Fruit fly (Drosophila melanogaster) whole organism, prepupa: Measurements from ENCODE around the gene PGRP-SB1.

Experiments
- Blimp-1 ChIP-seq: fragments of 200-800 bp; sonication (Bioruptor generic); optimal IDR thresholded peaks from 3 replicates; lab custom pipeline; 2017; ENCODE audit warnings: missing biosample characterization, missing genetic modification characterization, mild to moderate bottlenecking, moderate library complexity, missing genetic modification reagents
- CG10631 ChIP-seq: fragments of 200-800 bp; sonication (Bioruptor generic); optimal IDR thresholded peaks from 2 replicates; lab custom pipeline; 2016; ENCODE audit warnings: missing biosample characterization, missing genetic modification characterization
- CG11294 ChIP-seq: fragments of 200-800 bp; sonication (Bioruptor generic); IDR thresholded peaks from 2 replicates; pipeline ENCODE4 v1.3.6; 2022; ENCODE audit warnings: missing biosample characterization, missing genetic modification characterization
- CG11902 ChIP-seq: fragments of 200-800 bp; sonication (Bioruptor generic); optimal IDR thresholded peaks from 3 replicates; lab custom pipeline; 2016; ENCODE audit warnings: missing biosample characterization, missing genetic modification characterization
- CG15336 ChIP-seq: fragments of 200-800 bp; sonication (Bioruptor generic); IDR thresholded peaks from 2 replicates; pipeline ENCODE4 v1.3.6; 2022; ENCODE audit warnings: missing biosample characterization, missing genetic modification characterization
- CG1621 ChIP-seq: fragments of 200-800 bp; sonication (Bioruptor generic); optimal IDR thresholded peaks from 3 replicates; lab custom pipeline; 2018; ENCODE audit warnings: missing biosample characterization, mild to moderate bottlenecking, missing genetic modification characterization
- CG16779 ChIP-seq: fragments of 200-800 bp; sonication (Bioruptor generic); optimal IDR thresholded peaks from 3 replicates; lab custom pipeline; 2017; ENCODE audit warnings: missing biosample characterization, mild to moderate bottlenecking, missing genetic modification characterization
- CG31627 ChIP-seq: fragments of 200-800 bp; sonication (Bioruptor generic); optimal IDR thresholded peaks from 3 replicates; lab custom pipeline; 2016; ENCODE audit warnings: missing biosample characterization, missing genetic modification characterization
- CG32006 ChIP-seq: fragments of 200-800 bp; sonication (Bioruptor generic); optimal IDR thresholded peaks from 3 replicates; lab custom pipeline; 2017; ENCODE audit warnings: missing biosample characterization, mild to moderate bottlenecking, missing genetic modification characterization
- CG34406 ChIP-seq: fragments of 200-800 bp; sonication (Bioruptor generic); optimal IDR thresholded peaks from 3 replicates; lab custom pipeline; 2016; ENCODE audit warnings: missing biosample characterization, missing genetic modification characterization
- CG4318 ChIP-seq: fragments of 200-800 bp; sonication (Bioruptor generic); optimal IDR thresholded peaks from 3 replicates; lab custom pipeline; 2017; ENCODE audit warnings: missing biosample characterization, mild to moderate bottlenecking, missing genetic modification characterization
- CG6276 ChIP-seq: fragments of 200-800 bp; sonication (Bioruptor generic); optimal IDR thresholded peaks from 2 replicates; lab custom pipeline; 2017; ENCODE audit warnings: missing biosample characterization, mild to moderate bottlenecking, missing genetic modification characterization
- CG6792 ChIP-seq: fragments of 200-800 bp; sonication (Bioruptor generic); optimal IDR thresholded peaks from 3 replicates; lab custom pipeline; 2016; ENCODE audit warnings: missing biosample characterization, missing genetic modification characterization
- CG6808 ChIP-seq: fragments of 200-800 bp; sonication (Bioruptor generic); optimal IDR thresholded peaks from 3 replicates; lab custom pipeline; 2017; ENCODE audit warnings: missing biosample characterization, missing genetic modification characterization, mild to moderate bottlenecking, moderate library complexity, missing genetic modification reagents
- CG6854 ChIP-seq: fragments of 200-800 bp; sonication (Bioruptor generic); optimal IDR thresholded peaks from 2 replicates; lab custom pipeline; 2017; ENCODE audit warnings: missing biosample characterization, mild to moderate bottlenecking, missing genetic modification characterization
- CG7368 ChIP-seq: fragments of 200-800 bp; sonication (Bioruptor generic); optimal IDR thresholded peaks from 3 replicates; lab custom pipeline; 2016; ENCODE audit warnings: missing biosample characterization, missing genetic modification characterization
- CG8119 ChIP-seq: fragments of 200-800 bp; sonication (Bioruptor generic); IDR thresholded peaks from 3 replicates; pipeline ENCODE4 v1.3.6; 2022; ENCODE audit warnings: missing biosample characterization, missing genetic modification characterization
- CG8632 ChIP-seq: fragments of 200-800 bp; sonication (Bioruptor generic); optimal IDR thresholded peaks from 3 replicates; lab custom pipeline; 2016; ENCODE audit warnings: missing biosample characterization, missing genetic modification characterization
- CG9139 ChIP-seq: fragments of 200-800 bp; sonication (Bioruptor generic); optimal IDR thresholded peaks from 3 replicates; lab custom pipeline; 2017; ENCODE audit warnings: missing biosample characterization, mild to moderate bottlenecking, missing genetic modification characterization
- Eip75B ChIP-seq: fragments of 200-800 bp; sonication (Bioruptor generic); optimal IDR thresholded peaks from 3 replicates; lab custom pipeline; 2016; ENCODE audit warnings: missing biosample characterization, missing genetic modification characterization
- Eip78C ChIP-seq: fragments of 200-800 bp; sonication (Bioruptor generic); peaks from one replicate; lab custom pipeline; 2016; ENCODE audit warnings: missing biosample characterization, missing genetic modification characterization
- Eip93F ChIP-seq: fragments of 200-800 bp; sonication (Bioruptor generic); optimal IDR thresholded peaks from 2 replicates; lab custom pipeline; 2016; ENCODE audit warnings: missing biosample characterization, mild to moderate bottlenecking, missing genetic modification characterization
- Hr38 ChIP-seq: sonication (Bioruptor generic); optimal IDR thresholded peaks from 2 replicates; lab custom pipeline; 2016; ENCODE audit warnings: missing biosample characterization, missing genetic modification characterization
- Hr39 ChIP-seq: fragments of 200-800 bp; sonication (Bioruptor generic); optimal IDR thresholded peaks from 2 replicates; lab custom pipeline; 2016; ENCODE audit warnings: missing biosample characterization, missing genetic modification characterization
- Hr4 ChIP-seq: fragments of 200-800 bp; sonication (Bioruptor generic); optimal IDR thresholded peaks from 3 replicates; lab custom pipeline; 2016; ENCODE audit warnings: missing biosample characterization, missing genetic modification characterization
- Lpt ChIP-seq: fragments of 200-800 bp; sonication (Bioruptor generic); optimal IDR thresholded peaks from 3 replicates; lab custom pipeline; 2016; ENCODE audit warnings: missing biosample characterization, missing genetic modification characterization
- OdsH ChIP-seq: fragments of 200-800 bp; sonication (Bioruptor generic); optimal IDR thresholded peaks from 3 replicates; lab custom pipeline; 2016; ENCODE audit warnings: missing biosample characterization, missing genetic modification characterization
- Smox ChIP-seq: fragments of 200-800 bp; sonication (Bioruptor generic); optimal IDR thresholded peaks from 3 replicates; lab custom pipeline; 2016; ENCODE audit warnings: missing biosample characterization, missing genetic modification characterization
- Sox14 ChIP-seq: fragments of 200-800 bp; sonication (Bioruptor generic); optimal IDR thresholded peaks from 3 replicates; lab custom pipeline; 2016; ENCODE audit warnings: missing biosample characterization, missing genetic modification characterization
- Sox15 ChIP-seq: fragments of 200-800 bp; sonication (Bioruptor generic); optimal IDR thresholded peaks from 3 replicates; lab custom pipeline; 2016; ENCODE audit warnings: missing biosample characterization, missing genetic modification characterization
- achi ChIP-seq: fragments of 200-800 bp; sonication (Bioruptor generic); optimal IDR thresholded peaks from 3 replicates; lab custom pipeline; 2016; ENCODE audit warnings: missing biosample characterization, missing genetic modification characterization
- acj6 ChIP-seq: fragments of 200-800 bp; sonication (Bioruptor generic); optimal IDR thresholded peaks from 3 replicates; lab custom pipeline; 2016; ENCODE audit warnings: missing biosample characterization, missing genetic modification characterization
- cyc ChIP-seq: fragments of 200-800 bp; sonication (Bioruptor generic); optimal IDR thresholded peaks from 3 replicates; lab custom pipeline; 2016; ENCODE audit warnings: missing biosample characterization, missing genetic modification characterization
- eg ChIP-seq: fragments of 200-800 bp; sonication (Bioruptor generic); IDR thresholded peaks from 3 replicates; pipeline ENCODE4 v1.3.6; 2022; ENCODE audit warnings: missing biosample characterization, missing genetic modification characterization
- esn ChIP-seq: fragments of 200-800 bp; sonication (Bioruptor generic); optimal IDR thresholded peaks from 2 replicates; lab custom pipeline; 2016; ENCODE audit warnings: missing biosample characterization, mild to moderate bottlenecking, missing genetic modification characterization, moderate library complexity
- fd59A ChIP-seq: fragments of 200-800 bp; sonication (Bioruptor generic); optimal IDR thresholded peaks from 2 replicates; lab custom pipeline; 2017; ENCODE audit warnings: missing biosample characterization, mild to moderate bottlenecking, missing genetic modification characterization, missing genetic modification reagents
- fd85E ChIP-seq: fragments of 200-800 bp; sonication (Bioruptor generic); optimal IDR thresholded peaks from 3 replicates; lab custom pipeline; 2016; ENCODE audit warnings: missing biosample characterization, missing genetic modification characterization
- fkh ChIP-seq: fragments of 200-800 bp; sonication (Bioruptor generic); optimal IDR thresholded peaks from 3 replicates; lab custom pipeline; 2017; ENCODE audit warnings: missing biosample characterization, mild to moderate bottlenecking, missing genetic modification characterization, moderate library complexity
- lz ChIP-seq: fragments of 200-800 bp; sonication (Bioruptor generic); optimal IDR thresholded peaks from 3 replicates; lab custom pipeline; 2016; ENCODE audit warnings: missing biosample characterization, missing genetic modification characterization
- salr ChIP-seq, 2 experiments: fragments of 200-800 bp; sonication (Bioruptor generic); optimal IDR thresholded peaks; 3 replicates each; lab custom pipeline; 2016 to 2018; ENCODE audit warnings: missing biosample characterization in 2 of 2, missing genetic modification characterization in 2 of 2, mild to moderate bottlenecking in 1 of 2
- spab ChIP-seq: fragments of 200-800 bp; sonication (Bioruptor generic); optimal IDR thresholded peaks from 2 replicates; lab custom pipeline; 2017; ENCODE audit warnings: missing biosample characterization, mild to moderate bottlenecking, missing genetic modification characterization, missing genetic modification reagents
- ss ChIP-seq, 2 experiments: fragments of 200-800 bp; sonication (Bioruptor generic); optimal IDR thresholded peaks; 2 replicates in 1 of 2; 3 replicates in 1 of 2; lab custom pipeline; 2017 to 2018; ENCODE audit warnings: mild to moderate bottlenecking in 2 of 2, missing biosample characterization in 2 of 2, missing genetic modification characterization in 2 of 2, moderate library complexity in 1 of 2
- topi ChIP-seq: fragments of 200-800 bp; sonication (Bioruptor generic); optimal IDR thresholded peaks from 3 replicates; lab custom pipeline; 2016; ENCODE audit warnings: missing biosample characterization, missing genetic modification characterization
- vri ChIP-seq: fragments of 200-800 bp; sonication (Bioruptor generic); optimal IDR thresholded peaks from 3 replicates; lab custom pipeline; 2016; ENCODE audit warnings: missing biosample characterization, mild to moderate bottlenecking, missing genetic modification characterization

The PGRP-SB1 gene

DNA sequence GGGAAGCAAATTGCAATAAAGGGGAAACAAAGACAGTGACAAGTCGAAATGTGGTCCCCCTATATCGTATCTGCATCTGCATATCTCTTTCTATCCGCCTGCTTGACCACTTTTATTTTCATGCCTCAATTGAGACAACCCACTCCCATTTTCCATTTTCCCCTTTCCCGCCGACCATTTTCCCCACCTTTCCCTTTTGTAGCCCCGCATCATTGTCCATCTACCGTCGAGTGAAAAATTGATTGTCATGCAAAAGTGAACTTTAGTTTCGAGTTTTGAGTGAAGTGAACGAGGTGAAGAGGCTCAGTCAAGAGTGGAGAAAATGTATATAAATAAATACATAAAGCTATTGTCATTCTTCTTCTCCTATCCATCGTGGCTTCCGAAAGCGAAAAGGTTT, 23.5 kb downstream of the PGRP-SB1 start:
- TF ChIP-seq achi (no peak), Hr39 (no peak), Eip78C (GFP tag; lab: Kevin White, UChicago) (peak; percentile 40), CG6854 (GFP tag; lab: Kevin White, UChicago) (no peak)

dm6 chr3L:16702866-16703265, 24.9 kb downstream of the PGRP-SB1 start:
- TF ChIP-seq fd85E (GFP tag; lab: Kevin White, UChicago): no peak
- TF ChIP-seq CG8119: no peak
- TF ChIP-seq Lpt (GFP tag; lab: Kevin White, UChicago): no peak
- no peak for TF ChIP-seq CG6792
- TF ChIP-seq fkh: peak; percentile 25

- TF ChIP-seq fkh: peak; percentile 60
- TF ChIP-seq vri (GFP tag; lab: Kevin White, UChicago): peak; percentile 54
- no peak for TF ChIP-seq Hr38 (GFP tag; lab: Kevin White, UChicago)
- no peak for TF ChIP-seq Blimp-1
- no peak for TF ChIP-seq fd59A (GFP tag; lab: Kevin White, UChicago)
- no peak for TF ChIP-seq CG31627 (GFP tag; lab: Kevin White, UChicago)
- no peak for TF ChIP-seq CG16779
- TF ChIP-seq, all 60 proteins: peak for 2
Observed at dm6 chr3L:16699292-16700026, 28.3 kb downstream of the PGRP-SB1 start.

DNA sequence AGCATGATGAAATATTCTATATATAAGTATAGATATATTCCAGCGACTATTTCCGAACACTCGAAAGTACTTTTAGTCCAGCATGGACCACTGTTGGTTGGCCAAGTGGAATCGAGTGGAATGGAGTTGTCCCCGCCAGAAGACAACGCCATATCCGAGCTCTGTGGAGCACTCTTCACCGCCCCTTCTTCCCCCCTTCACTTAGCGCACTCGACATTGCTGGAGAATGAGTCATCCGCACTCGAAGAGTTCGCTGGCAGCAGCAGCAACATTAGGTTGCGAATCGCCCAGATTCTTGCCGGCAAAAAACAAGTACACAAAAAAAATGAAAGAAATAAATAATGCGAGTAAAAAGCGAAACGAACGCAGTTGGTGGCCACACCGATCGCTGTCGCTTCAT, 29.7 kb downstream of the PGRP-SB1 start:
- TF ChIP-seq CG1621: no peak
- no peak for TF ChIP-seq Sox14 (GFP tag; lab: Kevin White, UChicago)
- 0 out of 2 replicates have a peak, but pooled peaks have one; percentile 23 for TF ChIP-seq CG15336 (GFP tag; lab: Robert Waterston, UW)
- TF ChIP-seq CG11294 (GFP tag; lab: Robert Waterston, UW): no peak
- TF ChIP-seq CG4318 (GFP tag; lab: Kevin White, UChicago): no peak
- 0 out of 3 replicates have a peak, but pooled peaks have one; percentile 19 for TF ChIP-seq eg
- peak; percentile 3 for TF ChIP-seq CG32006
- no peak for TF ChIP-seq Hr4

- TF ChIP-seq fkh (no peak), Eip75B (GFP tag; lab: Kevin White, UChicago) (no peak), topi (no peak), fd85E (GFP tag; lab: Kevin White, UChicago) (no peak), OdsH (peak; percentile 27), CG6854 (GFP tag; lab: Kevin White, UChicago) (no peak), ss (GFP tag; optimal IDR thresholded peaks at IDR 0.05; lab: Kevin White, UChicago) (no peak), lz (GFP tag; lab: Kevin White, UChicago) (no peak), CG16779 (no peak), CG8119 (peak; percentile 62), CG7368 (GFP tag; lab: Kevin White, UChicago) (no peak), Smox (GFP tag; lab: Kevin White, UChicago) (peak; percentile 9), Eip78C (GFP tag; lab: Kevin White, UChicago) (peak; percentile 55), CG10631 (GFP tag; lab: Kevin White, UChicago) (peak; percentile 17), acj6 (GFP tag; lab: Kevin White, UChicago) (peak; percentile 21), CG6276 (GFP tag; lab: Kevin White, UChicago) (peak; percentile 11), CG15336 (GFP tag; lab: Robert Waterston, UW) (peak; percentile 76), cyc (GFP tag; lab: Kevin White, UChicago) (no peak), Eip93F (no peak), spab (GFP tag; lab: Kevin White, UChicago) (no peak), CG8632 (GFP tag; lab: Kevin White, UChicago) (no peak), CG6808 (GFP tag; lab: Kevin White, UChicago) (no peak), salr (GFP tag; optimal IDR thresholded peaks at IDR 0.05; lab: Kevin White, UChicago) (peak in 1 of 2 experiments; percentile 11), Hr39 (peak; percentile 11), CG11902 (no peak), CG34406 (GFP tag; lab: Kevin White, UChicago) (peak; percentile 47), CG9139 (GFP tag; lab: Kevin White, UChicago) (no peak), Sox15 (GFP tag; lab: Kevin White, UChicago) (no peak), Sox14 (GFP tag; lab: Kevin White, UChicago) (no peak), esn (GFP tag; lab: Kevin White, UChicago) (peak; percentile 33)
Observed at dm6 chr3L:16697069-16697468, 30.7 kb downstream of the PGRP-SB1 start.
